Worm (Caenorhabditis elegans) whole organism, mixed stage, embryonic: Measurements from ENCODE around the gene clec-258.

Experiments
- M03D4.4 ChIP-seq: sonication (generic microtip); optimal IDR thresholded peaks from 2 replicates; lab custom pipeline; 2017; ENCODE audit warnings: mild to moderate bottlenecking, missing genetic modification characterization, missing compliant biosample characterization
- blmp-1 ChIP-seq: fragments of 150-350 bp; optimal IDR thresholded peaks from 2 replicates; lab custom pipeline; 2014; ENCODE audit warnings: missing biosample characterization, missing genetic modification characterization
- ces-1 ChIP-seq: fragments of 150-350 bp; optimal IDR thresholded peaks from 2 replicates; lab custom pipeline; 2014; ENCODE audit warnings: missing biosample characterization, missing genetic modification reagents, missing genetic modification characterization
- elt-3 ChIP-seq: fragments of 150-350 bp; optimal IDR thresholded peaks from 2 replicates; lab custom pipeline; 2014; ENCODE audit warnings: missing biosample characterization, missing genetic modification characterization
- lin-13 ChIP-seq: fragments of 150-350 bp; optimal IDR thresholded peaks from 2 replicates; lab custom pipeline; 2014; ENCODE audit warnings: missing biosample characterization, missing genetic modification characterization
- mep-1 ChIP-seq: fragments of 150-350 bp; optimal IDR thresholded peaks from 2 replicates; lab custom pipeline; 2017; ENCODE audit warnings: missing biosample characterization, missing genetic modification reagents, missing genetic modification characterization, inconsistent platforms
- nhr-28 ChIP-seq: fragments of 150-350 bp; optimal IDR thresholded peaks from 2 replicates; lab custom pipeline; 2014; ENCODE audit warnings: missing biosample characterization, missing genetic modification characterization
- pha-4 ChIP-seq: fragments of 150-350 bp; optimal IDR thresholded peaks from 2 replicates; lab custom pipeline; 2018; ENCODE audit warnings: missing biosample characterization, missing genetic modification reagents, missing genetic modification characterization
- sptf-1 ChIP-seq: sonication (generic microtip); optimal IDR thresholded peaks from 2 replicates; lab custom pipeline; 2017; ENCODE audit warnings: mild to moderate bottlenecking, missing genetic modification characterization, moderate library complexity, missing compliant biosample characterization
- unc-62 ChIP-seq: fragments of 150-350 bp; optimal IDR thresholded peaks from 2 replicates; lab custom pipeline; 2014; ENCODE audit warnings: missing biosample characterization, missing genetic modification reagents, missing genetic modification characterization

DNA sequence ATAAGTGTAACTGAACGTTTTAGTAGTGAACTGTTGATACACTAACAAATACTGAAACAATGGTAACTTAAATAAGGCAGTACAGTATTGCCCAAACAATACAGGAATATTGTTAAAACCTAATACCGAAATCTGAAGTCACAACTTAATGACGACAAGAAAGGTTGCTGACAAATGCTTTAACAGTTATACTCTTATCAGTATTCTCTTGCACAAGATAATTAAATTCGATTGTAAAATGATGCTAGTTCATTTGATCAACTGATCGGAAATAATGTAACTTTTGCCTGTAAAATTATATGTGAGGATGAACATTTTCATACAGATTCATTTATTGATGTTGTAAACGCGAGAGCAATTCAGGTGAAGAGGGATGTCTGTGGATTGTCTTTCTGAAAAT lies 43.3 kb downstream of the clec-258 start:
- TF ChIP-seq M03D4.4 (tag; lab: Kevin White, UChicago) = no peak
- no peak for TF ChIP-seq nhr-28
- no peak for TF ChIP-seq unc-62 (GFP tag; lab: Kevin White, UChicago)
- no peak for TF ChIP-seq lin-13 (tag; lab: Kevin White, UChicago)
- no peak for TF ChIP-seq mep-1
- TF ChIP-seq pha-4 (tag; lab: Kevin White, UChicago) = no peak
- TF ChIP-seq blmp-1 (tag; lab: Kevin White, UChicago) = no peak
- no peak for TF ChIP-seq elt-3 (tag; lab: Kevin White, UChicago)
- TF ChIP-seq ces-1 (GFP tag; lab: Kevin White, UChicago) = no peak
- no peak for TF ChIP-seq sptf-1 (tag; lab: Kevin White, UChicago)
